Fruit fly (Drosophila melanogaster) whole organism, pupa: Measurements from ENCODE around the gene CG42854.

Source experiments
- CG17806 ChIP-seq: fragments of 200-800 bp; sonication (Bioruptor generic); optimal IDR thresholded peaks from 2 replicates; lab custom pipeline; 2018; ENCODE audit warnings: missing biosample characterization, mild to moderate bottlenecking, missing genetic modification characterization, moderate library complexity
- CG32121 ChIP-seq: fragments of 200-800 bp; sonication (Bioruptor generic); IDR thresholded peaks from 2 replicates; pipeline ENCODE4 v1.3.6; 2022; ENCODE audit warnings: missing biosample characterization, missing genetic modification characterization
- CG34367 ChIP-seq: fragments of 200-800 bp; sonication (Bioruptor generic); optimal IDR thresholded peaks from 2 replicates; lab custom pipeline; 2018; ENCODE audit warnings: missing biosample characterization, mild to moderate bottlenecking, missing genetic modification characterization
- Pif1A ChIP-seq: fragments of 200-800 bp; sonication (Bioruptor generic); optimal IDR thresholded peaks from 3 replicates; lab custom pipeline; 2016; ENCODE audit warnings: missing biosample characterization, missing genetic modification characterization
- Pif1B ChIP-seq: fragments of 200-800 bp; sonication (Bioruptor generic); optimal IDR thresholded peaks from 3 replicates; lab custom pipeline; 2016; ENCODE audit warnings: missing biosample characterization, missing genetic modification characterization
- Snoo ChIP-seq: fragments of 200-800 bp; sonication (Bioruptor generic); optimal IDR thresholded peaks from 3 replicates; lab custom pipeline; 2017; ENCODE audit warnings: missing biosample characterization, mild to moderate bottlenecking, missing genetic modification characterization, inconsistent platforms

dm6 chrX:17218232-17218951, 28.4 kb downstream of the CG42854 start, which contains the start of gene CG12998:
- no peak for TF ChIP-seq Snoo (tag; lab: Kevin White, UChicago)
- no peak for TF ChIP-seq CG17806 (tag; lab: Kevin White, UChicago)
- TF ChIP-seq Pif1B (GFP tag; lab: Kevin White, UChicago): peak; percentile 28
- TF ChIP-seq Pif1A (GFP tag; lab: Kevin White, UChicago): no peak
- TF ChIP-seq CG34367 (tag; lab: Kevin White, UChicago): no peak
- no peak for TF ChIP-seq CG32121 (GFP tag; lab: Robert Waterston, UW)
